Fruit fly (Drosophila melanogaster) whole organism, embryonic: ENCODE data around the gene Muc30E.

Experiments
- Abd-B ChIP-seq: fragments of 200-800 bp; sonication (Bioruptor generic); optimal IDR thresholded peaks from 2 replicates; lab custom pipeline; 2018; ENCODE audit warnings: missing biosample characterization, mild to moderate bottlenecking, missing genetic modification characterization, moderate library complexity
- Bgb ChIP-seq: fragments of 200-800 bp; sonication (Bioruptor generic); IDR thresholded peaks from 2 replicates; pipeline ENCODE4 v1.3.6; 2022; ENCODE audit warnings: missing biosample characterization, missing genetic modification characterization; ENCODE audit not compliant: partially characterized antibody
- BtbVII ChIP-seq: fragments of 200-800 bp; sonication (Bioruptor generic); optimal IDR thresholded peaks from 3 replicates; lab custom pipeline; 2017; ENCODE audit warnings: missing biosample characterization, mild to moderate bottlenecking, missing genetic modification characterization
- CG1024 ChIP-seq: fragments of 200-800 bp; sonication (Bioruptor generic); IDR thresholded peaks from 2 replicates; pipeline ENCODE4 v1.3.6; 2022; ENCODE audit warnings: missing biosample characterization, missing genetic modification characterization
- CG10274 ChIP-seq: fragments of 200-800 bp; sonication (Bioruptor generic); optimal IDR thresholded peaks from 3 replicates; lab custom pipeline; 2017; ENCODE audit warnings: missing biosample characterization, mild to moderate bottlenecking, missing genetic modification characterization
- CG13894 ChIP-seq: fragments of 200-800 bp; sonication (Bioruptor generic); optimal IDR thresholded peaks from 3 replicates; lab custom pipeline; 2018; ENCODE audit warnings: missing biosample characterization, mild to moderate bottlenecking, missing genetic modification characterization, moderate library complexity
- CG14014 ChIP-seq: fragments of 200-800 bp; sonication (Bioruptor generic); IDR thresholded peaks from 2 replicates; pipeline ENCODE4 v1.3.6; 2022; ENCODE audit warnings: missing biosample characterization, missing genetic modification characterization
- CG14441 ChIP-seq: fragments of 200-800 bp; sonication (Bioruptor generic); IDR thresholded peaks from 2 replicates; pipeline ENCODE4 v1.3.6; 2022; ENCODE audit warnings: missing biosample characterization, missing genetic modification characterization
- CG17186 ChIP-seq: fragments of 200-800 bp; sonication (Bioruptor generic); optimal IDR thresholded peaks from 3 replicates; lab custom pipeline; 2017; ENCODE audit warnings: missing biosample characterization, missing genetic modification reagents, missing genetic modification characterization
- CG18599 ChIP-seq: fragments of 200-800 bp; sonication (Bioruptor generic); optimal IDR thresholded peaks from 3 replicates; lab custom pipeline; 2017; ENCODE audit warnings: missing biosample characterization, missing genetic modification characterization, mild to moderate bottlenecking, moderate library complexity, missing genetic modification reagents
- CG3163 ChIP-seq: fragments of 200-800 bp; sonication (Bioruptor generic); optimal IDR thresholded peaks from 3 replicates; lab custom pipeline; 2016; ENCODE audit warnings: missing biosample characterization, missing genetic modification characterization
- CG42726 ChIP-seq: fragments of 200-800 bp; sonication (Bioruptor generic); IDR thresholded peaks from 2 replicates; pipeline ENCODE4 v1.3.6; 2022; ENCODE audit warnings: missing biosample characterization, missing genetic modification characterization; ENCODE audit not compliant: partially characterized antibody
- CG4282 ChIP-seq: fragments of 200-800 bp; sonication (Bioruptor generic); optimal IDR thresholded peaks from 2 replicates; lab custom pipeline; 2016; ENCODE audit warnings: missing biosample characterization, missing genetic modification characterization
- CG4617 ChIP-seq: fragments of 200-800 bp; sonication (Bioruptor generic); optimal IDR thresholded peaks from 3 replicates; lab custom pipeline; 2016; ENCODE audit warnings: missing biosample characterization, missing genetic modification characterization, borderline replicate concordance
- CG5953 ChIP-seq: fragments of 200-800 bp; sonication (Bioruptor generic); IDR thresholded peaks from 2 replicates; pipeline ENCODE4 v1.3.6; 2022; ENCODE audit warnings: missing biosample characterization, missing genetic modification characterization
- CG8944 ChIP-seq: fragments of 200-800 bp; sonication (Bioruptor generic); optimal IDR thresholded peaks from 3 replicates; lab custom pipeline; 2016; ENCODE audit warnings: missing biosample characterization, missing genetic modification characterization
- CHES-1-like ChIP-seq: fragments of 200-800 bp; sonication (Bioruptor generic); optimal IDR thresholded peaks from 2 replicates; lab custom pipeline; 2016; ENCODE audit warnings: missing biosample characterization, missing genetic modification characterization
- Dad ChIP-seq: fragments of 200-800 bp; sonication (Bioruptor generic); optimal IDR thresholded peaks from 3 replicates; lab custom pipeline; 2016; ENCODE audit warnings: missing biosample characterization, missing genetic modification characterization
- Dip2 ChIP-seq: fragments of 200-800 bp; sonication (Bioruptor generic); IDR thresholded peaks from 2 replicates; pipeline ENCODE4 v1.3.6; 2022; ENCODE audit warnings: missing biosample characterization, missing genetic modification characterization
- Doc2 ChIP-seq: fragments of 200-800 bp; sonication (Bioruptor generic); IDR thresholded peaks from 2 replicates; pipeline ENCODE4 v1.3.6; 2022; ENCODE audit warnings: missing biosample characterization, missing genetic modification characterization
- Elba2 ChIP-seq: fragments of 200-800 bp; sonication (Bioruptor generic); optimal IDR thresholded peaks from 3 replicates; lab custom pipeline; 2016; ENCODE audit warnings: missing biosample characterization, missing genetic modification characterization
- HHEX ChIP-seq: fragments of 200-800 bp; sonication (Bioruptor generic); optimal IDR thresholded peaks from 3 replicates; lab custom pipeline; 2017; ENCODE audit warnings: missing biosample characterization, mild to moderate bottlenecking, missing genetic modification characterization, missing genetic modification reagents
- Jarid2 ChIP-seq: fragments of 200-800 bp; sonication (Bioruptor generic); optimal IDR thresholded peaks from 3 replicates; lab custom pipeline; 2017; ENCODE audit warnings: mild to moderate bottlenecking, missing biosample characterization, missing genetic modification reagents, missing genetic modification characterization
- Nf-YB ChIP-seq: fragments of 200-800 bp; sonication (Bioruptor generic); optimal IDR thresholded peaks from 3 replicates; lab custom pipeline; 2019; ENCODE audit warnings: missing biosample characterization, mild to moderate bottlenecking, missing genetic modification characterization, moderate library complexity
- Opbp ChIP-seq: fragments of 200-800 bp; sonication (Bioruptor generic); IDR thresholded peaks from 3 replicates; pipeline ENCODE4 v1.3.6; 2022; ENCODE audit warnings: missing biosample characterization, missing genetic modification characterization; ENCODE audit not compliant: partially characterized antibody
- Scr ChIP-seq: fragments of 200-800 bp; sonication (Bioruptor generic); IDR thresholded peaks from 2 replicates; pipeline ENCODE4 v1.3.6; 2022; ENCODE audit warnings: missing biosample characterization, missing genetic modification characterization; ENCODE audit not compliant: partially characterized antibody
- Vsx1 ChIP-seq: fragments of 200-800 bp; sonication (Bioruptor generic); optimal IDR thresholded peaks from 2 replicates; lab custom pipeline; 2017; ENCODE audit warnings: missing biosample characterization, mild to moderate bottlenecking, missing genetic modification characterization, missing genetic modification reagents
- ab ChIP-seq: fragments of 200-800 bp; sonication (Bioruptor generic); optimal IDR thresholded peaks from 2 replicates; lab custom pipeline; 2016; ENCODE audit warnings: missing biosample characterization, missing genetic modification characterization
- ac ChIP-seq: fragments of 200-800 bp; sonication (Bioruptor generic); optimal IDR thresholded peaks from 3 replicates; lab custom pipeline; 2017; ENCODE audit warnings: missing biosample characterization, mild to moderate bottlenecking, missing genetic modification characterization
- ase ChIP-seq: fragments of 200-800 bp; sonication (Bioruptor generic); IDR thresholded peaks from 3 replicates; pipeline ENCODE4 v1.3.6; 2022; ENCODE audit warnings: missing biosample characterization, missing genetic modification characterization
- bcd ChIP-seq: fragments of 200-800 bp; sonication (Bioruptor generic); optimal IDR thresholded peaks from 2 replicates; lab custom pipeline; 2017; ENCODE audit warnings: missing biosample characterization, mild to moderate bottlenecking, missing genetic modification characterization
- cad ChIP-seq: fragments of >200 bp; optimal IDR thresholded peaks from 2 replicates; lab custom pipeline; 2017; ENCODE audit warnings: missing biosample characterization, missing genetic modification characterization
- chinmo ChIP-seq: fragments of 200-800 bp; sonication (Bioruptor generic); IDR thresholded peaks from 4 replicates; pipeline ENCODE4 v1.3.6; 2022; ENCODE audit warnings: missing biosample characterization, missing genetic modification characterization; ENCODE audit not compliant: partially characterized antibody
- croc ChIP-seq: fragments of 200-800 bp; sonication (Bioruptor generic); conservative IDR thresholded peaks from 3 replicates; pipeline ENCODE4 v1.3.6; 2022; ENCODE audit warnings: missing biosample characterization, missing genetic modification characterization
- dmrt99B ChIP-seq: fragments of 200-800 bp; sonication (Bioruptor generic); optimal IDR thresholded peaks from 2 replicates; lab custom pipeline; 2018; ENCODE audit warnings: missing biosample characterization, mild to moderate bottlenecking, missing genetic modification characterization, moderate library complexity
- dysf ChIP-seq: fragments of 200-800 bp; sonication (Bioruptor generic); IDR thresholded peaks from 3 replicates; pipeline ENCODE4 v1.3.6; 2022; ENCODE audit warnings: missing biosample characterization, missing genetic modification characterization
- ftz-f1 ChIP-seq: fragments of 200-800 bp; sonication (Bioruptor generic); optimal IDR thresholded peaks from 2 replicates; lab custom pipeline; 2016; ENCODE audit warnings: missing biosample characterization, missing genetic modification characterization
- gcm2 ChIP-seq: fragments of 200-800 bp; sonication (Bioruptor generic); optimal IDR thresholded peaks from 2 replicates; lab custom pipeline; 2016; ENCODE audit warnings: missing biosample characterization, missing genetic modification characterization
- gsb-n ChIP-seq: fragments of 200-800 bp; sonication (Bioruptor generic); optimal IDR thresholded peaks from 3 replicates; lab custom pipeline; 2018; ENCODE audit warnings: missing biosample characterization, mild to moderate bottlenecking, missing genetic modification characterization
- gt ChIP-seq: fragments of 200-800 bp; sonication (Bioruptor generic); IDR thresholded peaks from 2 replicates; pipeline ENCODE4 v1.3.6; 2022; ENCODE audit warnings: missing biosample characterization, missing genetic modification characterization
- kay ChIP-seq: fragments of 200-800 bp; sonication (Bioruptor generic); optimal IDR thresholded peaks from 2 replicates; lab custom pipeline; 2016; ENCODE audit warnings: missing biosample characterization, missing genetic modification characterization
- mam ChIP-seq: fragments of 200-800 bp; sonication (Bioruptor generic); optimal IDR thresholded peaks from 3 replicates; lab custom pipeline; 2016; ENCODE audit warnings: missing biosample characterization, missing genetic modification characterization
- nmo ChIP-seq: fragments of 200-800 bp; sonication (Bioruptor generic); optimal IDR thresholded peaks from 2 replicates; lab custom pipeline; 2018; ENCODE audit warnings: missing biosample characterization, mild to moderate bottlenecking, missing genetic modification characterization, moderate library complexity
- pan ChIP-seq, 4 experiments: fragments of >200 bp in 3 of 4; fragments of 200-800 bp in 1 of 4; sonication (Bioruptor generic) in 1 of 4; optimal IDR thresholded peaks in 3 of 4; IDR thresholded peaks in 1 of 4; 2 replicates each; pipeline versions ENCODE4 v1.3.6 to Lab custom; 2017 to 2022; ENCODE audit warnings: missing biosample characterization in 2 of 4, missing genetic modification characterization in 2 of 4, mixed read lengths in 1 of 4
- phol ChIP-seq: fragments of 200-800 bp; sonication (Bioruptor generic); optimal IDR thresholded peaks from 3 replicates; lab custom pipeline; 2018; ENCODE audit warnings: missing biosample characterization, mild to moderate bottlenecking, missing genetic modification characterization, moderate library complexity
- schlank ChIP-seq: fragments of 200-800 bp; sonication (Bioruptor generic); optimal IDR thresholded peaks from 2 replicates; lab custom pipeline; 2018; ENCODE audit warnings: missing biosample characterization, mild to moderate bottlenecking, missing genetic modification characterization
- slbo ChIP-seq: fragments of 200-800 bp; sonication (Bioruptor generic); IDR thresholded peaks from 2 replicates; pipeline ENCODE4 v1.3.6; 2022; ENCODE audit warnings: missing biosample characterization, missing genetic modification characterization
- ssp ChIP-seq: fragments of 200-800 bp; sonication (Bioruptor generic); IDR thresholded peaks from 2 replicates; pipeline ENCODE4 v1.3.6; 2022; ENCODE audit warnings: missing biosample characterization, missing genetic modification characterization
- toy ChIP-seq: fragments of 200-800 bp; sonication (Bioruptor generic); IDR thresholded peaks from 2 replicates; pipeline ENCODE4 v1.3.6; 2022; ENCODE audit warnings: missing biosample characterization, missing genetic modification characterization
- tx ChIP-seq: fragments of 200-800 bp; sonication (Bioruptor generic); optimal IDR thresholded peaks from 2 replicates; lab custom pipeline; 2016; ENCODE audit warnings: missing biosample characterization, missing genetic modification characterization
- wor ChIP-seq: fragments of 200-800 bp; sonication (Bioruptor generic); IDR thresholded peaks from 2 replicates; pipeline ENCODE4 v1.3.6; 2022; ENCODE audit warnings: missing biosample characterization, missing genetic modification characterization

Muc30E gene

DNA sequence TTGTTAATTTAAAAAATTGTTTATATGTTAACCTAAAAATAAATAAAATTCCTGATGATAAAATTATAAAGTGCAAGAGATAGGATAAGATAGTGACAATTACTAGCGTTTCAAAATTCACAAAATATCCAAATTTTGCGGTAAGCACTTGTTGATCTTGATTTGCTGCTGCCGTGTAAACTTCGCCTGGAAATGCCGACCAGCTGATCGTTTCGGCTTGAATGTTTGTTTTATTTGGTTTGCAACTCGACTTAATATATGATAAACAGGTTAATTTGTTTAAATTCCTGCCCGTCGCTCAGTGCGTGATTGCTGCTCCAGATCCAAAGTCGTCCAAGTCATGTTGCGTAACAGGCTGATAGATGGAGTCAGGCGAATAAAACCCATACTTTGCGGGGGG is 18.5 kb upstream of the Muc30E start, which contains the start of gene CG4592:
Gene CG4592 (plus strand): TSS at position 233 of the 400 bp plus-strand sequence.
- no peak for TF ChIP-seq toy (GFP tag; lab: Robert Waterston, UW)
- no peak for TF ChIP-seq Elba2 (GFP tag; lab: Kevin White, UChicago)
- TF ChIP-seq ac = no peak
- TF ChIP-seq Abd-B (GFP tag; lab: Kevin White, UChicago) = no peak
- peak; percentile 25; the same call in 1 of the 2 replicates for TF ChIP-seq CG1024
- TF ChIP-seq Bgb (GFP tag; lab: Robert Waterston, UW) = no peak
- TF ChIP-seq wor (GFP tag; lab: Robert Waterston, UW) = no peak
- TF ChIP-seq CG3163 (GFP tag; lab: Kevin White, UChicago) = no peak
- peak; percentile 58 for TF ChIP-seq CG18599
- TF ChIP-seq croc (GFP tag; lab: Robert Waterston, UW) = no peak
- TF ChIP-seq CG14014 (GFP tag; lab: Robert Waterston, UW) = peak; percentile 67; the same call in 1 of the 2 replicates
- no peak for TF ChIP-seq CG10274 (GFP tag; lab: Kevin White, UChicago)
- no peak for TF ChIP-seq ab (GFP tag; lab: Kevin White, UChicago)
- TF ChIP-seq CG4617 (GFP tag; lab: Kevin White, UChicago) = no peak
- no peak for TF ChIP-seq chinmo
- TF ChIP-seq Jarid2 (GFP tag; lab: Kevin White, UChicago) = no peak
- peak; percentile 34 for TF ChIP-seq HHEX
- TF ChIP-seq CG17186 (GFP tag; lab: Kevin White, UChicago) = no peak
- peak; percentile 17 for TF ChIP-seq gcm2 (GFP tag; lab: Kevin White, UChicago)
- TF ChIP-seq dysf = peak; percentile 74
- TF ChIP-seq CG13894 (tag; lab: Kevin White, UChicago) = no peak
- TF ChIP-seq ase (GFP tag; lab: Robert Waterston, UW) = no peak
- no peak for TF ChIP-seq Doc2
- TF ChIP-seq CG14441 = peak; percentile 53; the same call in 1 of the 2 replicates
- peak; percentile 59 for TF ChIP-seq bcd (GFP tag; lab: Kevin White, UChicago)
- TF ChIP-seq CG42726 (GFP tag; lab: Robert Waterston, UW) = no peak
- no peak for TF ChIP-seq CHES-1-like (GFP tag; lab: Kevin White, UChicago)
- no peak for TF ChIP-seq pan (optimal IDR thresholded peaks at IDR 0.05; lab: Kevin White, UChicago)
- peak in 1 of 2 experiments; percentile 73 for TF ChIP-seq pan (GFP tag; optimal IDR thresholded peaks at IDR 0.05 in 1 of 2, IDR thresholded peaks at IDR 0.05 in 1 of 2)
- TF ChIP-seq gsb-n (tag; lab: Kevin White, UChicago) = no peak
- no peak for TF ChIP-seq CG4282 (GFP tag; lab: Kevin White, UChicago)
- TF ChIP-seq Dip2 (GFP tag; lab: Robert Waterston, UW) = no peak
- TF ChIP-seq tx (GFP tag; lab: Kevin White, UChicago) = no peak
- peak; percentile 14 for TF ChIP-seq Dad (GFP tag; lab: Kevin White, UChicago)
- TF ChIP-seq Vsx1 (GFP tag; lab: Kevin White, UChicago) = no peak
- TF ChIP-seq CG5953 (GFP tag; lab: Robert Waterston, UW) = no peak
- TF ChIP-seq BtbVII (GFP tag; lab: Kevin White, UChicago) = peak; percentile 36
- TF ChIP-seq cad (GFP tag; lab: Kevin White, UChicago) = no peak
- peak; percentile 56 for TF ChIP-seq nmo (GFP tag; lab: Kevin White, UChicago)
- peak; percentile 62 for TF ChIP-seq slbo (GFP tag; lab: Robert Waterston, UW)
- TF ChIP-seq schlank (tag; lab: Kevin White, UChicago) = peak; percentile 39
- TF ChIP-seq kay (GFP tag; lab: Kevin White, UChicago) = no peak
- TF ChIP-seq phol (tag; lab: Kevin White, UChicago) = peak; percentile 71
- TF ChIP-seq dmrt99B (tag; lab: Kevin White, UChicago) = no peak
- peak; percentile 23 for TF ChIP-seq ftz-f1 (GFP tag; lab: Kevin White, UChicago)
- TF ChIP-seq ssp (GFP tag; lab: Robert Waterston, UW) = peak; percentile 14; the same call in 1 of the 2 replicates
- no peak for TF ChIP-seq Opbp (GFP tag; lab: Robert Waterston, UW)
- TF ChIP-seq Nf-YB (GFP tag; lab: Kevin White, UChicago) = peak; percentile 23
- TF ChIP-seq Scr = no peak
- TF ChIP-seq gt (GFP tag; lab: Robert Waterston, UW) = no peak
- TF ChIP-seq mam (GFP tag; lab: Kevin White, UChicago) = peak; percentile 33
- TF ChIP-seq CG8944 = no peak
